Fruit fly (Drosophila melanogaster): ENCODE results near the gene mRNA-cap.
A peak's percentile ranks its signal among the peaks of the same experiment; 100 is the strongest.

The mRNA-cap gene

DNA sequence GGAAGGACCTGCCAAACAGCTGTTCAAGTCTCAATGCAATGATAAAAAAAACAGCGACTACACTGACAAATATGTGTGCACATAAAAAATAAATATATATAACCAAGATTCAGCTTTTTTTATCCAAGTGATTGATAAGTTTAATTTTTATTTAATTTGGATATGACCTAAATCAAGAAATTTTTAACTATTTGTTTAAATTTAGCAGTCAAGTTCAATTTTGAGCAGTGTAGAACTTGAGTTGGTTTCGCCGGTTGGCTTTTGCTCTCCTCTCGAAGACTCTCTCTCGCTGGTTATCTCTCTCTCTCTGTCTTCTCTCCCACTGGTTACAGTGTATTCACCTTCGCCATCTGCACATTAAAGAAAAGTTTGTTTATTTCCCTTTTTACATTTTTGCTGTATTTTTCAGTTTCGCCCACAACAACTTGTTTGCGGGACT, 24.6 kb downstream of the mRNA-cap start (continued):
- TF ChIP-seq dmrt99B (tag; optimal IDR thresholded peaks at IDR 0.05) (peak; percentile 92), pnt (GFP tag; optimal IDR thresholded peaks at IDR 0.05) (peak; percentile 73), Hmx (GFP tag; optimal IDR thresholded peaks at IDR 0.05) (peak; percentile 26), salm (tag; optimal IDR thresholded peaks at IDR 0.05) (peak; percentile 86), amos (GFP tag; IDR thresholded peaks at IDR 0.05; ENCODE audit: partially characterized antibody) (no peak), tna (GFP tag; IDR thresholded peaks at IDR 0.05; ENCODE audit: partially characterized antibody) (no peak), Doc3 (GFP tag; IDR thresholded peaks at IDR 0.05; ENCODE audit: partially characterized antibody) (no peak), Usf (GFP tag; optimal IDR thresholded peaks at IDR 0.05) (peak; percentile 61), CG12071 (GFP tag; optimal IDR thresholded peaks at IDR 0.05) (peak; percentile 62), Ravus (GFP tag; IDR thresholded peaks at IDR 0.05) (peak; percentile 64), CG10543 (GFP tag; optimal IDR thresholded peaks at IDR 0.05) (no peak), NC2β (GFP tag; optimal IDR thresholded peaks at IDR 0.05) (peak; percentile 71), h (optimal IDR thresholded peaks at IDR 0.05) (no peak), gcm (GFP tag; optimal IDR thresholded peaks at IDR 0.05) (peak; percentile 86), HmgD (GFP tag; optimal IDR thresholded peaks at IDR 0.05) (no peak), gsb-n (tag; optimal IDR thresholded peaks at IDR 0.05) (peak; percentile 89), Oli (tag; optimal IDR thresholded peaks at IDR 0.05) (peak; percentile 88), CG7372 (GFP tag; IDR thresholded peaks at IDR 0.05) (peak; percentile 73), psq (GFP tag; optimal IDR thresholded peaks at IDR 0.05) (peak; percentile 33), zfh1 (GFP tag; IDR thresholded peaks at IDR 0.05) (peak; percentile 90), crc (GFP tag; optimal IDR thresholded peaks at IDR 0.05) (peak; percentile 69), CG1529 (GFP tag; optimal IDR thresholded peaks at IDR 0.05) (peak; percentile 64), CG15011 (GFP tag; optimal IDR thresholded peaks at IDR 0.05) (peak; percentile 80), dm (GFP tag; optimal IDR thresholded peaks at IDR 0.05) (no peak), en (GFP tag; optimal IDR thresholded peaks at IDR 0.05) (peak; percentile 45), da (GFP tag; optimal IDR thresholded peaks at IDR 0.05) (peak; percentile 53), CG18262 (tag; optimal IDR thresholded peaks at IDR 0.05) (peak; percentile 90), CG3065 (GFP tag; optimal IDR thresholded peaks at IDR 0.05) (peak; percentile 16), Dad (GFP tag; optimal IDR thresholded peaks at IDR 0.05) (peak; percentile 52), CG5180 (GFP tag; optimal IDR thresholded peaks at IDR 0.05) (peak; percentile 53), CG17186 (GFP tag; optimal IDR thresholded peaks at IDR 0.05) (no peak), tin (GFP tag; optimal IDR thresholded peaks at IDR 0.05) (peak; percentile 82), CG4820 (GFP tag; optimal IDR thresholded peaks at IDR 0.05) (peak; percentile 82), vfl (GFP tag; optimal IDR thresholded peaks at IDR 0.05) (peak; percentile 66), ranshi (GFP tag; IDR thresholded peaks at IDR 0.05) (peak; percentile 91), CG3407 (GFP tag; optimal IDR thresholded peaks at IDR 0.05) (peak; percentile 80), caup (GFP tag; optimal IDR thresholded peaks at IDR 0.05; ENCODE audit: severe bottlenecking) (peak; percentile 85), fru (optimal IDR thresholded peaks at IDR 0.05) (no peak), CG8281 (tag; optimal IDR thresholded peaks at IDR 0.05) (peak; percentile 55), CG17359 (tag; optimal IDR thresholded peaks at IDR 0.05) (peak; percentile 90), Med (GFP tag) (peak; percentile 94), CG9876 (GFP tag; optimal IDR thresholded peaks at IDR 0.05) (peak; percentile 36), crp (GFP tag; optimal IDR thresholded peaks at IDR 0.05) (peak in 1 of 2 experiments; percentile 57), CG9797 (GFP tag; optimal IDR thresholded peaks at IDR 0.05) (no peak), lbe (GFP tag; optimal IDR thresholded peaks at IDR 0.05) (peak; percentile 95), gem (tag; optimal IDR thresholded peaks at IDR 0.05) (peak; percentile 95), CG10274 (GFP tag; optimal IDR thresholded peaks at IDR 0.05) (peak; percentile 53), E2f2 (GFP tag; IDR thresholded peaks at IDR 0.05) (peak; percentile 61), Dp (GFP tag; optimal IDR thresholded peaks at IDR 0.05) (no peak), CG12155 (GFP tag; optimal IDR thresholded peaks at IDR 0.05) (peak; percentile 88), ac (GFP tag; optimal IDR thresholded peaks at IDR 0.05) (peak; percentile 51)
